Worm (Caenorhabditis elegans): ENCODE data around the gene K06A4.7.
A peak's percentile ranks its signal among the peaks of the same experiment; 100 is the strongest.

The K06A4.7 gene

DNA sequence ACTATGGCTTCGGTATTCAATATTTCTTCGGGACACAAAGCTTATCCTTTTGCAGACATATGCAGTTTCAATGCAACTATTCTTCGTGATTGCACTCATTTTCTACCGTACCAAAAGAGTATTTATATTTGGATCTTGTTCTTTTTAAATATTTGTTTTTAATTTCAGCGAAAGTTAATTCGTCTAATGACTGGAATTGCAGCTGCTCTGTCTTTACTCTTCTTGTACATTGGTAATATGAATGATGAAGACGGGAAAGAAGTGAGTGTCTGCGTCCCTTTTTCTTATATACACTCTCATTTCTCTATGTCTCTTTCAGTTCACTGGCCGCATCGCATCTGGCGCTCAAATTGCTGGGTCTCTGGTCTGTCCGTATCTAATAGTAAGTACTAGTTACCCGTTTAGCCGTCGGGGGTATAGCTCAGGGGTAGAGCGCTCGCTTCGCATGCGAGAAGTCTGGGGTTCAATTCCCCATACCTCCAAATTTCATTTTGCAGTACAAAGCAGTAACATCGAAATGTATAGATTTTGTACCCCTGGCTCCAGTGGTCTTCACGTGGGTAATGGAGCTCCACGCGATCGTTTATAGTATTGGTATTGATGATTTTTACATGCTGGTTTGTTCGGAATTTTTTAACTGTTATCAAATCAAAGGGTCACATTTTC, 12.0 kb upstream of the K06A4.7 start (continued):
- 0 out of 2 replicates have a peak, but pooled peaks have one; percentile 36 for TF ChIP-seq ceh-58 (GFP tag; IDR thresholded peaks at IDR 0.05)
- peak; percentile 91 for TF ChIP-seq hmg-1.2 (GFP tag; IDR thresholded peaks at IDR 0.05)
- TF ChIP-seq lin-35 (GFP tag; optimal IDR thresholded peaks at IDR 0.05) = peak in 1 of 3 experiments; percentile 53
- TF ChIP-seq Y79H2A.3 (GFP tag; conservative IDR thresholded peaks at IDR 0.05) = no peak
- peak; percentile 44; the same call in 1 of the 2 replicates for TF ChIP-seq pbrm-1 (GFP tag; IDR thresholded peaks at IDR 0.05)
- TF ChIP-seq sdz-38 (tag; optimal IDR thresholded peaks at IDR 0.05) = peak; percentile 20
- TF ChIP-seq D2030.7 (GFP tag; IDR thresholded peaks at IDR 0.05) = peak; percentile 42
- TF ChIP-seq ets-4 (GFP tag; optimal IDR thresholded peaks at IDR 0.05) = peak; percentile 35
- no peak for TF ChIP-seq attf-6 (GFP tag; IDR thresholded peaks at IDR 0.05)
- TF ChIP-seq K11D2.4 (GFP tag; IDR thresholded peaks at IDR 0.05) = 0 out of 2 replicates have a peak, but pooled peaks have one; percentile 49
- peak; percentile 27 for TF ChIP-seq athp-1 (tag; optimal IDR thresholded peaks at IDR 0.05)
- peak; percentile 43; the same call in 1 of the 2 replicates for TF ChIP-seq C06A6.2 (GFP tag; conservative IDR thresholded peaks at IDR 0.05)
- TF ChIP-seq snpc-4 (GFP tag; optimal IDR thresholded peaks at IDR 0.05) = peak; percentile 82
- TF ChIP-seq snpc-4 (tag; optimal IDR thresholded peaks at IDR 0.05) = peak; percentile 89 to 95 (median 92)
- peak; percentile 16; the same call in 1 of the 2 replicates for TF ChIP-seq ceh-100 (GFP tag; IDR thresholded peaks at IDR 0.05)
- no peak; the same call in 1 of the 2 replicates for TF ChIP-seq mcd-1 (GFP tag; IDR thresholded peaks at IDR 0.05)
- TF ChIP-seq nhr-80 (tag; optimal IDR thresholded peaks at IDR 0.05) = no peak
- TF ChIP-seq attf-5 (GFP tag; optimal IDR thresholded peaks at IDR 0.05) = peak; percentile 24
- TF ChIP-seq ztf-6 (GFP tag; IDR thresholded peaks at IDR 0.05) = no peak
- no peak for TF ChIP-seq hlh-12 (tag; optimal IDR thresholded peaks at IDR 0.05)
- TF ChIP-seq F57A8.1 (GFP tag; optimal IDR thresholded peaks at IDR 0.05) = no peak
- peak in 1 of 2 experiments; percentile 25 for TF ChIP-seq let-607 (tag; optimal IDR thresholded peaks at IDR 0.05)
- no peak for TF ChIP-seq ztf-28 (GFP tag; IDR thresholded peaks at IDR 0.05)
- no peak for TF ChIP-seq F55B11.4 (tag; optimal IDR thresholded peaks at IDR 0.05; ENCODE audit: borderline replicate concordance, insufficient read depth)
- TF ChIP-seq nhr-90 (tag; optimal IDR thresholded peaks at IDR 0.05) = peak; percentile 58
- TF ChIP-seq B0035.1 (tag; optimal IDR thresholded peaks at IDR 0.05) = no peak
- TF ChIP-seq nfya-2 (GFP tag; IDR thresholded peaks at IDR 0.05) = no peak
- TF ChIP-seq egrh-3 (GFP tag; IDR thresholded peaks at IDR 0.05) = no peak
- TF ChIP-seq ceh-91 (GFP tag; IDR thresholded peaks at IDR 0.05) = no peak
- TF ChIP-seq efl-1 (GFP tag; optimal IDR thresholded peaks at IDR 0.05) = no peak
- peak; percentile 94 for TF ChIP-seq Y56A3A.18 (GFP tag; IDR thresholded peaks at IDR 0.05)
- peak; percentile 30 for TF ChIP-seq F22D6.2 (tag; optimal IDR thresholded peaks at IDR 0.05)
- TF ChIP-seq lir-1 (GFP tag; conservative IDR thresholded peaks at IDR 0.05) = peak; percentile 70

DNA sequence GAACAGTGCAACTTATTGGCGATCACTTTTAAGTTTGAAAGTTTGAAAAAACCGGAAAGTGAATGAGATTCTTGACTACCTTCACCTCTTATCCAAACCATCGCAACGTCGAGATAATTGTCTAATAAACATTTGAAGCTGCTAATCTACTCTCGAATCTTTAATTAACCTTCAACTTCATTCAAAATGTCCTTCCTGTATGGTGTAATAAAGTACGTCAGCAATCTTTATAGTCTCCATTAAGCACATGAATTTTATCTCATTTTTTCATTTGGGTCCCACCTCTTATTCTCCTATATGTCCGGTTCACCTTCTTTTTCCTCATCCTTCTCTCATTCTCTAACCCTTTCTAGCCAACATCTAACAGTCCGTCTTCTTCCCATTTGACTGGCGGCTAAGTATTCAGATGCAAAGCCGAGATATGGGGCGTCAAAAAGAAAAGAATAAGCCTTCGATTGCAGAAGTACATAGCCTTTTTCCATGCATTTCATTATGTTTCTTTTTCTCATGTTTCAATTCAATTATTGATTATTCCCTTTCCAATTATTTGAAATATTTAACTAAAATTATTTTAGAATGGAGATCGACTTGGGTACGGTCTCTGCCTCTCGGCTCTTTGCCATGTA, 9.6 kb upstream of the K06A4.7 start, which contains the start of gene swt-5:
Gene swt-5, plus strand, starts transcription at position 576 of the 626 bp plus-strand sequence.
- TF ChIP-seq snpc-3.4 (tag; optimal IDR thresholded peaks at IDR 0.05) = no peak
- no peak for TF ChIP-seq pbrm-1 (GFP tag; IDR thresholded peaks at IDR 0.05)
- no peak for TF ChIP-seq lin-40 (tag; optimal IDR thresholded peaks at IDR 0.05)
- TF ChIP-seq ztf-3 (GFP tag; optimal IDR thresholded peaks at IDR 0.05) = no peak
- no peak for TF ChIP-seq ccch-3 (GFP tag; optimal IDR thresholded peaks at IDR 0.05)
- no peak for TF ChIP-seq ztf-22 (GFP tag; optimal IDR thresholded peaks at IDR 0.05)
- no peak for TF ChIP-seq fkh-3 (tag; optimal IDR thresholded peaks at IDR 0.05)
- TF ChIP-seq cebp-1 (GFP tag; IDR thresholded peaks at IDR 0.05) = no peak
- TF ChIP-seq cebp-1 (tag; optimal IDR thresholded peaks at IDR 0.05) = no peak
- no peak for TF ChIP-seq T07F8.4 (tag; optimal IDR thresholded peaks at IDR 0.05)
- no peak for TF ChIP-seq atf-7 (tag; optimal IDR thresholded peaks at IDR 0.05)
- no peak for TF ChIP-seq mxl-1 (tag; optimal IDR thresholded peaks at IDR 0.05)
- no peak for TF ChIP-seq F22D6.2 (tag; optimal IDR thresholded peaks at IDR 0.05)
- no peak for TF ChIP-seq let-526 (GFP tag; IDR thresholded peaks at IDR 0.05)
- TF ChIP-seq hlh-12 (tag; optimal IDR thresholded peaks at IDR 0.05) = no peak

Measured in whole organism, young adult.